Worm (Caenorhabditis elegans): ENCODE measurements around the gene F26D10.13.

DNA sequence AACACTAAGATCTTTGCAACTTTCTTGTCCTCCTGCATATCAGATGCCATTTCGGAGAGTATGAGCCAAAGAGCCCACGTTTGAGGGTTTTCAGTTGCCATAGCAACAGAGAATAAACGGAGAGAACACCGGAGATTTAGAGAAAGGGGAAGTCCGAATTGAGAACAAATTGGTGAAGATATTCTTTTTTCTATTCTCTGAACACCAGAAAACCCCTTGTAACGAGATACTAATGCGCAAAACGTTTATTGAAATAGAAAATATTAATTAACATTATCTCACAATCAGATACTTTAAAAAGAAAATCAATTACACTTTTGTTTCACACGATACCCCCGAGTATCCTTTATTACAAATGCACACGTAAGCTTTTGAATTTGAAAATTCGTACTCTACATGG lies 37.3 kb upstream of the F26D10.13 start, which contains the start of gene ifta-2:
- no peak for TF ChIP-seq scrt-1 (GFP tag; IDR thresholded peaks at IDR 0.05)
- no peak for TF ChIP-seq ceh-13 (GFP tag; optimal IDR thresholded peaks at IDR 0.05)
- TF ChIP-seq F13C5.2 (tag; optimal IDR thresholded peaks at IDR 0.05), result no peak
- no peak for TF ChIP-seq ama-1 (optimal IDR thresholded peaks at IDR 0.05)
- no peak for TF ChIP-seq sea-1 (GFP tag; conservative IDR thresholded peaks at IDR 0.05)
- TF ChIP-seq pes-1 (GFP tag; IDR thresholded peaks at IDR 0.05), result no peak
- TF ChIP-seq ets-7 (tag; optimal IDR thresholded peaks at IDR 0.05), result no peak
- no peak for TF ChIP-seq B0310.2 (tag; optimal IDR thresholded peaks at IDR 0.05)

All from whole organism, early embryonic.